Fruit fly (Drosophila melanogaster): Measurements from ENCODE around the gene Elo68beta.

DNA sequence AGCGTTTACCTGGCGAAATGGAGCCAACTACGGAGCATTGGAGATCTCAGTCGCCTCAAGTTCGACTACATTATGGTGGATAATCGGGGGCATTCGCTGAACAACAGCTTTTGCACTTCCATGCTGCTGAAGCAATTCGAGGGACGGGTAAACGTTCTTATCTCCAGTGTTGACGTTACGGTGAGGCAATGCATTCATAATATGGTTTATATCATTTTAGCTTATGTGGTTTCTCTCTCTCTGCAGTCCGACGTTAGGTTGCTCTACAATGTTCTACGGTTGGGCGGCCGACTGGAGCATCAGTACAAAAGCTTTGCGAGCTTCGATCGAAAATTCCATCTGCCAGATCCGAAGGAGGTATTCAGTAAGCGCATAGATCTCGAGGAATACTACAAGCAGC is 35.6 kb downstream of the Elo68beta start:
- TF ChIP-seq CTCF (optimal IDR thresholded peaks at IDR 0.05) (no peak), CG8478 (optimal IDR thresholded peaks at IDR 0.05) (no peak)
